Worm (Caenorhabditis elegans) whole organism, L2 larva: ENCODE results near the gene B0464.6.

Experiments used
- C34F6.9 ChIP-seq: fragments of 150-350 bp; optimal IDR thresholded peaks from 2 replicates; lab custom pipeline; 2014; ENCODE audit warnings: missing biosample characterization, missing genetic modification characterization
- ZK546.5 ChIP-seq: sonication (generic microtip); optimal IDR thresholded peaks from 2 replicates; lab custom pipeline; 2017; ENCODE audit warnings: missing biosample characterization, missing genetic modification characterization
- ama-1 ChIP-seq: fragments of 150-350 bp; optimal IDR thresholded peaks from 2 replicates; lab custom pipeline; 2018; ENCODE audit warnings: inconsistent platforms
- elt-3 ChIP-seq: sonication (generic microtip); optimal IDR thresholded peaks from 2 replicates; lab custom pipeline; 2017; ENCODE audit warnings: missing biosample characterization, missing genetic modification characterization
- lin-39 ChIP-seq: fragments of 150-350 bp; optimal IDR thresholded peaks from 2 replicates; lab custom pipeline; 2014; ENCODE audit warnings: missing biosample characterization, missing genetic modification reagents, missing genetic modification characterization
- lsy-2 ChIP-seq, 2 experiments: fragments of 150-350 bp in 1 of 2; sonication (generic microtip) in 1 of 2; optimal IDR thresholded peaks; 2 replicates each; lab custom pipeline; 2014 to 2017; ENCODE audit warnings: missing biosample characterization in 2 of 2, missing genetic modification characterization in 2 of 2
- nhr-25 ChIP-seq: fragments of 150-350 bp; sonication (generic microtip); optimal IDR thresholded peaks from 3 replicates; lab custom pipeline; 2014; ENCODE audit warnings: missing biosample characterization, missing genetic modification characterization
- unc-62 ChIP-seq: fragments of 150-350 bp; optimal IDR thresholded peaks from 2 replicates; lab custom pipeline; 2014; ENCODE audit warnings: missing biosample characterization, missing genetic modification reagents, missing genetic modification characterization

DNA sequence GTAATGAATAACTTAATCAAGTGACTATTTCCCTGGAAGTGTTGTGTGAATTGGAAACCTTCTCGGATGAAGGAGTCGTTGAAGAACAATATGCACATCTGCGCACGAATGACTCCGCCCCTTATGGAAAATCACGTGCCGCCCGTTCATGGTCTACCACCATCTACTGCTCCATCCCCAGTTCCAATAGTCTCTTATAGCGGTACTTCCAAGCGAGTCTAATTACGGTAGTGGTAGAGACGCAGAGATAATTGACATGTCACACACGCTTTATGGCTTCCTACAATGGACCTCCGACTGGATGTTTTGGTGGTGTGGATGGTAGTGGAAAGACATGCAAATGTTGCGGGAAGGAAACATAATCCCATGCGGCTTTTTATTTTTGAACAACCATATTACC is 14.8 kb downstream of the B0464.6 start:
- no peak for TF ChIP-seq ama-1 (lab: Kevin White, UChicago)
- TF ChIP-seq lin-39, result no peak
- TF ChIP-seq elt-3 (tag; lab: Kevin White, UChicago), result no peak
- peak in 1 of 2 experiments; percentile 18 for TF ChIP-seq lsy-2 (tag; optimal IDR thresholded peaks at IDR 0.05; lab: Kevin White, UChicago)
- TF ChIP-seq nhr-25 (tag; lab: Kevin White, UChicago), result no peak
- no peak for TF ChIP-seq unc-62 (GFP tag; lab: Kevin White, UChicago)
- TF ChIP-seq ZK546.5 (tag; lab: Kevin White, UChicago), result no peak
- peak; percentile 65 for TF ChIP-seq C34F6.9
